Fruit fly (Drosophila melanogaster): Measurements from ENCODE around the gene CG32022.

The CG32022 gene

dm6 chr3L:8683773-8684172, 37.3 kb downstream of the CG32022 start (continued):
- no peak for TF ChIP-seq Dad (GFP tag; optimal IDR thresholded peaks at IDR 0.05)
- peak; percentile 35 for TF ChIP-seq CG18619 (GFP tag; optimal IDR thresholded peaks at IDR 0.05)
- TF ChIP-seq Fer1 (GFP tag; optimal IDR thresholded peaks at IDR 0.05) = peak; percentile 62
- no peak for TF ChIP-seq btn (GFP tag; optimal IDR thresholded peaks at IDR 0.05)
- TF ChIP-seq CG7357 (GFP tag; IDR thresholded peaks at IDR 0.05) = no peak
- TF ChIP-seq kah (GFP tag; optimal IDR thresholded peaks at IDR 0.05) = no peak
- TF ChIP-seq zfh1 (GFP tag; IDR thresholded peaks at IDR 0.05) = no peak
- TF ChIP-seq luna (GFP tag; optimal IDR thresholded peaks at IDR 0.05) = no peak
- TF ChIP-seq CG17802 (tag; optimal IDR thresholded peaks at IDR 0.05) = no peak
- no peak for TF ChIP-seq CG7271 (tag; optimal IDR thresholded peaks at IDR 0.05)
- peak; percentile 53 for TF ChIP-seq CG10209 (GFP tag; optimal IDR thresholded peaks at IDR 0.05)
- TF ChIP-seq sima (GFP tag; optimal IDR thresholded peaks at IDR 0.05) = no peak
- no peak for TF ChIP-seq CG6791 (GFP tag; IDR thresholded peaks at IDR 0.05; ENCODE audit: partially characterized antibody)
- no peak for TF ChIP-seq hkb (optimal IDR thresholded peaks at IDR 0.05)
- TF ChIP-seq hkb (GFP tag; IDR thresholded peaks at IDR 0.05) = 0 out of 2 replicates have a peak, but pooled peaks have one; percentile 29
- no peak for TF ChIP-seq H2.0 (GFP tag; IDR thresholded peaks at IDR 0.05)
- TF ChIP-seq CG31388 (GFP tag; optimal IDR thresholded peaks at IDR 0.05) = no peak
- no peak for TF ChIP-seq wdn (GFP tag; IDR thresholded peaks at IDR 0.05)
- no peak for TF ChIP-seq Oli (tag; optimal IDR thresholded peaks at IDR 0.05)
- TF ChIP-seq CG7928 (GFP tag; optimal IDR thresholded peaks at IDR 0.05) = peak; percentile 27
- peak; percentile 8 for TF ChIP-seq odd (GFP tag; optimal IDR thresholded peaks at IDR 0.05)
- no peak for TF ChIP-seq CG9609 (GFP tag; optimal IDR thresholded peaks at IDR 0.05)
- TF ChIP-seq gsb (GFP tag; IDR thresholded peaks at IDR 0.05) = no peak
- TF ChIP-seq Hr39 (optimal IDR thresholded peaks at IDR 0.05) = no peak
- peak; percentile 2 for TF ChIP-seq bab2 (GFP tag; optimal IDR thresholded peaks at IDR 0.05)
- no peak for TF ChIP-seq CG15696 (tag; optimal IDR thresholded peaks at IDR 0.05)
- no peak for TF ChIP-seq zen (tag; optimal IDR thresholded peaks at IDR 0.05)
- no peak for TF ChIP-seq schlank (tag; optimal IDR thresholded peaks at IDR 0.05)
- no peak for TF ChIP-seq az2 (GFP tag; optimal IDR thresholded peaks at IDR 0.05)
- TF ChIP-seq fd3F (GFP tag; optimal IDR thresholded peaks at IDR 0.05) = no peak
- 0 out of 3 replicates have a peak, but pooled peaks have one; percentile 28 for TF ChIP-seq gce (GFP tag; IDR thresholded peaks at IDR 0.05)
- TF ChIP-seq CkIIα-i1 (GFP tag; IDR thresholded peaks at IDR 0.05) = no peak
- no peak for TF ChIP-seq Ets97D (GFP tag; optimal IDR thresholded peaks at IDR 0.05)
- no peak for TF ChIP-seq Ptx1 (GFP tag; IDR thresholded peaks at IDR 0.05)
- TF ChIP-seq nau (GFP tag; optimal IDR thresholded peaks at IDR 0.05) = peak; percentile 66
- TF ChIP-seq nom (GFP tag; optimal IDR thresholded peaks at IDR 0.05) = no peak
- TF ChIP-seq CG10321 (GFP tag; IDR thresholded peaks at IDR 0.05) = 0 out of 2 replicates have a peak, but pooled peaks have one; percentile 26
- no peak for TF ChIP-seq CG7963 (GFP tag; IDR thresholded peaks at IDR 0.05; ENCODE audit: partially characterized antibody)
- no peak for TF ChIP-seq Drgx (GFP tag; IDR thresholded peaks at IDR 0.05)
- no peak for TF ChIP-seq mam (GFP tag; optimal IDR thresholded peaks at IDR 0.05)
- no peak for TF ChIP-seq CG13123 (GFP tag; optimal IDR thresholded peaks at IDR 0.05)
- TF ChIP-seq nerfin-2 (GFP tag; IDR thresholded peaks at IDR 0.05; ENCODE audit: partially characterized antibody) = no peak
- peak; percentile 43; the same call in 1 of the 2 replicates for TF ChIP-seq vvl (GFP tag; IDR thresholded peaks at IDR 0.05)
- no peak for TF ChIP-seq chif (GFP tag; optimal IDR thresholded peaks at IDR 0.05)
- no peak for TF ChIP-seq crol (GFP tag; IDR thresholded peaks at IDR 0.05)
- no peak for TF ChIP-seq pfk (GFP tag; optimal IDR thresholded peaks at IDR 0.05)
- TF ChIP-seq pan (optimal IDR thresholded peaks at IDR 0.05) = no peak
- no peak for TF ChIP-seq pan (GFP tag; optimal IDR thresholded peaks at IDR 0.05 in 1 of 2, IDR thresholded peaks at IDR 0.05 in 1 of 2)
- 0 out of 3 replicates have a peak, but pooled peaks have one; percentile 8 for TF ChIP-seq CG11456 (GFP tag; IDR thresholded peaks at IDR 0.05)
- TF ChIP-seq ewg (GFP tag; optimal IDR thresholded peaks at IDR 0.05) = no peak
- TF ChIP-seq CG8089 (GFP tag; optimal IDR thresholded peaks at IDR 0.05) = no peak
- no peak for TF ChIP-seq CG14050 (GFP tag; IDR thresholded peaks at IDR 0.05)
